Fruit fly (Drosophila melanogaster) whole organism, embryonic: ENCODE data around the gene RpS26.

Experiments used
- Aef1 ChIP-seq: fragments of 200-800 bp; sonication (Bioruptor generic); IDR thresholded peaks from 3 replicates; pipeline ENCODE4 v1.3.6; 2022; ENCODE audit warnings: missing biosample characterization, missing genetic modification characterization
- B-H2 ChIP-seq: fragments of 200-800 bp; sonication (Bioruptor generic); optimal IDR thresholded peaks from 2 replicates; lab custom pipeline; 2018; ENCODE audit warnings: missing biosample characterization, mild to moderate bottlenecking, missing genetic modification characterization
- BtbVII ChIP-seq: fragments of 200-800 bp; sonication (Bioruptor generic); optimal IDR thresholded peaks from 3 replicates; lab custom pipeline; 2017; ENCODE audit warnings: missing biosample characterization, mild to moderate bottlenecking, missing genetic modification characterization
- CG10274 ChIP-seq: fragments of 200-800 bp; sonication (Bioruptor generic); optimal IDR thresholded peaks from 3 replicates; lab custom pipeline; 2017; ENCODE audit warnings: missing biosample characterization, mild to moderate bottlenecking, missing genetic modification characterization
- CG11085 ChIP-seq: fragments of 200-800 bp; sonication (Bioruptor generic); IDR thresholded peaks from 2 replicates; pipeline ENCODE4 v1.3.6; 2022; ENCODE audit warnings: missing biosample characterization, missing genetic modification characterization
- CG11560 ChIP-seq: fragments of 200-800 bp; sonication (Bioruptor generic); IDR thresholded peaks from 3 replicates; pipeline ENCODE4 v1.3.6; 2022; ENCODE audit warnings: missing biosample characterization, missing genetic modification characterization
- CG12219 ChIP-seq: fragments of 200-800 bp; sonication (Bioruptor generic); optimal IDR thresholded peaks from 3 replicates; lab custom pipeline; 2018; ENCODE audit warnings: missing biosample characterization, mild to moderate bottlenecking, missing genetic modification characterization
- CG1233 ChIP-seq: fragments of 200-800 bp; sonication (Bioruptor generic); optimal IDR thresholded peaks from 4 replicates; lab custom pipeline; 2018; ENCODE audit warnings: missing biosample characterization, mild to moderate bottlenecking, missing genetic modification characterization
- CG12942 ChIP-seq: fragments of 200-800 bp; sonication (Bioruptor generic); optimal IDR thresholded peaks from 3 replicates; lab custom pipeline; 2016; ENCODE audit warnings: missing biosample characterization, missing genetic modification characterization
- CG14050 ChIP-seq: fragments of 200-800 bp; sonication (Bioruptor generic); IDR thresholded peaks from 3 replicates; pipeline ENCODE4 v1.3.6; 2022; ENCODE audit warnings: missing biosample characterization, missing genetic modification characterization
- CG1529 ChIP-seq: fragments of 200-800 bp; sonication (Bioruptor generic); optimal IDR thresholded peaks from 3 replicates; lab custom pipeline; 2018; ENCODE audit warnings: missing biosample characterization, missing genetic modification characterization
- CG17802 ChIP-seq: fragments of 200-800 bp; sonication (Bioruptor generic); optimal IDR thresholded peaks from 2 replicates; lab custom pipeline; 2018; ENCODE audit warnings: missing biosample characterization, mild to moderate bottlenecking, missing genetic modification characterization, moderate library complexity
- CG2712 ChIP-seq: fragments of 200-800 bp; optimal IDR thresholded peaks from 3 replicates; lab custom pipeline; 2019; ENCODE audit warnings: missing biosample characterization, mild to moderate bottlenecking, missing genetic modification characterization, moderate library complexity
- CG30431 ChIP-seq: fragments of 200-800 bp; sonication (Bioruptor generic); optimal IDR thresholded peaks from 2 replicates; lab custom pipeline; 2017; ENCODE audit warnings: missing biosample characterization, missing genetic modification characterization
- CG32532 ChIP-seq: fragments of 200-800 bp; sonication (Bioruptor generic); IDR thresholded peaks from 2 replicates; pipeline ENCODE4 v1.3.6; 2022; ENCODE audit warnings: missing biosample characterization, missing genetic modification characterization
- CG33557 ChIP-seq: fragments of 200-800 bp; sonication (Bioruptor generic); optimal IDR thresholded peaks from 2 replicates; lab custom pipeline; 2019; ENCODE audit warnings: missing biosample characterization, mild to moderate bottlenecking, missing genetic modification characterization, moderate library complexity
- CG4854 ChIP-seq: fragments of 200-800 bp; sonication (Bioruptor generic); optimal IDR thresholded peaks from 2 replicates; lab custom pipeline; 2016; ENCODE audit warnings: missing biosample characterization, missing genetic modification characterization, inconsistent platforms
- CG6254 ChIP-seq: fragments of 200-800 bp; sonication (Bioruptor generic); optimal IDR thresholded peaks from 3 replicates; lab custom pipeline; 2017; ENCODE audit warnings: mild to moderate bottlenecking, missing biosample characterization, missing genetic modification reagents, missing genetic modification characterization
- CG6791 ChIP-seq: fragments of 200-800 bp; sonication (Bioruptor generic); IDR thresholded peaks from 3 replicates; pipeline ENCODE4 v1.3.6; 2022; ENCODE audit warnings: missing biosample characterization, missing genetic modification characterization; ENCODE audit not compliant: partially characterized antibody
- CG6854 ChIP-seq: fragments of 200-800 bp; sonication (Bioruptor generic); optimal IDR thresholded peaks from 3 replicates; lab custom pipeline; 2017; ENCODE audit warnings: missing biosample characterization, mild to moderate bottlenecking, missing genetic modification characterization
- CG7987 ChIP-seq: fragments of 200-800 bp; sonication (Bioruptor generic); optimal IDR thresholded peaks from 2 replicates; lab custom pipeline; 2018; ENCODE audit warnings: missing biosample characterization, mild to moderate bottlenecking, missing genetic modification characterization, moderate library complexity
- D19A ChIP-seq: fragments of 200-800 bp; optimal IDR thresholded peaks from 3 replicates; lab custom pipeline; 2019; ENCODE audit warnings: missing biosample characterization, mild to moderate bottlenecking, missing genetic modification characterization, moderate library complexity
- Deaf1 ChIP-seq: fragments of 200-800 bp; optimal IDR thresholded peaks from 3 replicates; lab custom pipeline; 2019; ENCODE audit warnings: missing biosample characterization, mild to moderate bottlenecking, missing genetic modification characterization, moderate library complexity
- E2f1 ChIP-seq: fragments of 200-800 bp; sonication (Bioruptor generic); IDR thresholded peaks from 2 replicates; pipeline ENCODE4 v1.3.6; 2022; ENCODE audit warnings: missing biosample characterization, missing genetic modification characterization
- HmgZ ChIP-seq: fragments of 200-800 bp; sonication (Bioruptor generic); optimal IDR thresholded peaks from 2 replicates; lab custom pipeline; 2018; ENCODE audit warnings: missing biosample characterization, mild to moderate bottlenecking, missing genetic modification characterization
- Hr51 ChIP-seq, 2 experiments: fragments of 200-800 bp; sonication (Bioruptor generic); optimal IDR thresholded peaks; 2 replicates in 1 of 2; 3 replicates in 1 of 2; lab custom pipeline; 2016 to 2018; ENCODE audit warnings: missing biosample characterization in 2 of 2, missing genetic modification characterization in 2 of 2, mild to moderate bottlenecking in 1 of 2, moderate library complexity in 1 of 2
- Max ChIP-seq: fragments of 200-800 bp; sonication (Bioruptor generic); optimal IDR thresholded peaks from 2 replicates; lab custom pipeline; 2016; ENCODE audit warnings: missing biosample characterization, mild to moderate bottlenecking, missing genetic modification characterization
- Myb ChIP-seq: fragments of 200-800 bp; sonication (Bioruptor generic); optimal IDR thresholded peaks from 2 replicates; lab custom pipeline; 2016; ENCODE audit warnings: missing biosample characterization, missing genetic modification characterization
- Nf-YA ChIP-seq: fragments of 200-800 bp; sonication (Bioruptor generic); IDR thresholded peaks from 2 replicates; pipeline ENCODE4 v1.3.6; 2022; ENCODE audit warnings: missing biosample characterization, missing genetic modification characterization
- Nf-YB ChIP-seq: fragments of 200-800 bp; sonication (Bioruptor generic); optimal IDR thresholded peaks from 3 replicates; lab custom pipeline; 2019; ENCODE audit warnings: missing biosample characterization, mild to moderate bottlenecking, missing genetic modification characterization, moderate library complexity
- Opbp ChIP-seq: fragments of 200-800 bp; sonication (Bioruptor generic); IDR thresholded peaks from 3 replicates; pipeline ENCODE4 v1.3.6; 2022; ENCODE audit warnings: missing biosample characterization, missing genetic modification characterization; ENCODE audit not compliant: partially characterized antibody
- Spps ChIP-seq: fragments of 200-800 bp; sonication (Bioruptor generic); optimal IDR thresholded peaks from 2 replicates; lab custom pipeline; 2018; ENCODE audit warnings: missing biosample characterization, mild to moderate bottlenecking, missing genetic modification characterization
- Xrp1 ChIP-seq: fragments of 200-800 bp; sonication (Bioruptor generic); IDR thresholded peaks from 2 replicates; pipeline ENCODE4 v1.3.6; 2022; ENCODE audit warnings: missing biosample characterization, missing genetic modification characterization
- bowl ChIP-seq: fragments of 200-800 bp; sonication (Bioruptor generic); IDR thresholded peaks from 2 replicates; pipeline ENCODE4 v1.3.6; 2022; ENCODE audit warnings: missing biosample characterization, missing genetic modification characterization
- da ChIP-seq: fragments of 200-800 bp; sonication (Bioruptor generic); optimal IDR thresholded peaks from 2 replicates; lab custom pipeline; 2016; ENCODE audit warnings: missing biosample characterization, missing genetic modification characterization
- disco-r ChIP-seq: fragments of 200-800 bp; sonication (Bioruptor generic); optimal IDR thresholded peaks from 2 replicates; lab custom pipeline; 2016; ENCODE audit warnings: missing biosample characterization, missing genetic modification characterization
- dpn ChIP-seq, 2 experiments: fragments of 200-800 bp; sonication (Bioruptor generic); optimal IDR thresholded peaks; 3 replicates each; lab custom pipeline; 2016; ENCODE audit warnings: missing biosample characterization in 2 of 2, missing genetic modification characterization in 2 of 2
- fru ChIP-seq: fragments of >200 bp; optimal IDR thresholded peaks from 2 replicates; lab custom pipeline; 2017
- gcm ChIP-seq: fragments of 200-800 bp; sonication (Bioruptor generic); optimal IDR thresholded peaks from 2 replicates; lab custom pipeline; 2019; ENCODE audit warnings: missing biosample characterization, mild to moderate bottlenecking, missing genetic modification characterization, moderate library complexity
- gcm2 ChIP-seq: fragments of 200-800 bp; sonication (Bioruptor generic); optimal IDR thresholded peaks from 2 replicates; lab custom pipeline; 2016; ENCODE audit warnings: missing biosample characterization, missing genetic modification characterization
- grau ChIP-seq: fragments of 200-800 bp; optimal IDR thresholded peaks from 3 replicates; lab custom pipeline; 2019; ENCODE audit warnings: missing biosample characterization, mild to moderate bottlenecking, missing genetic modification characterization, moderate library complexity
- jigr1 ChIP-seq: fragments of 200-800 bp; sonication (Bioruptor generic); IDR thresholded peaks from 3 replicates; pipeline ENCODE4 v1.3.6; 2022; ENCODE audit warnings: missing biosample characterization, missing genetic modification characterization
- lab ChIP-seq: fragments of 200-800 bp; sonication (Bioruptor generic); optimal IDR thresholded peaks from 3 replicates; lab custom pipeline; 2017; ENCODE audit warnings: missing biosample characterization, missing genetic modification characterization, mild to moderate bottlenecking, moderate library complexity, missing genetic modification reagents
- nau ChIP-seq: fragments of 200-800 bp; sonication (Bioruptor generic); optimal IDR thresholded peaks from 3 replicates; lab custom pipeline; 2017; ENCODE audit warnings: missing biosample characterization, mild to moderate bottlenecking, missing genetic modification characterization, missing genetic modification reagents
- nerfin-1 ChIP-seq: fragments of 200-800 bp; sonication (Bioruptor generic); optimal IDR thresholded peaks from 3 replicates; lab custom pipeline; 2019; ENCODE audit warnings: missing biosample characterization, mild to moderate bottlenecking, missing genetic modification characterization, moderate library complexity
- run ChIP-seq: fragments of 200-800 bp; sonication (Bioruptor generic); optimal IDR thresholded peaks from 3 replicates; lab custom pipeline; 2018; ENCODE audit warnings: missing biosample characterization, mild to moderate bottlenecking, missing genetic modification characterization
- slou ChIP-seq: fragments of 200-800 bp; sonication (Bioruptor generic); optimal IDR thresholded peaks from 3 replicates; lab custom pipeline; 2016; ENCODE audit warnings: missing biosample characterization, missing genetic modification characterization
- sob ChIP-seq: fragments of 200-800 bp; sonication (Bioruptor generic); IDR thresholded peaks from 2 replicates; pipeline ENCODE4 v1.3.6; 2022; ENCODE audit warnings: missing biosample characterization, missing genetic modification characterization
- sug ChIP-seq: fragments of 200-800 bp; optimal IDR thresholded peaks from 2 replicates; lab custom pipeline; 2019; ENCODE audit warnings: missing biosample characterization, mild to moderate bottlenecking, missing genetic modification characterization, moderate library complexity
- zen ChIP-seq: fragments of 200-800 bp; sonication (Bioruptor generic); optimal IDR thresholded peaks from 3 replicates; lab custom pipeline; 2018; ENCODE audit warnings: missing biosample characterization, mild to moderate bottlenecking, missing genetic modification characterization, moderate library complexity
- zf30C ChIP-seq: fragments of 200-800 bp; sonication (Bioruptor generic); optimal IDR thresholded peaks from 3 replicates; lab custom pipeline; 2018; ENCODE audit warnings: missing biosample characterization, mild to moderate bottlenecking, missing genetic modification characterization

The RpS26 gene

dm6 chr2L:18477455-18477854, 34.4 kb upstream of the RpS26 start (continued):
- TF ChIP-seq sug (tag; lab: Kevin White, UChicago) (no peak), CG4854 (peak; percentile 51), HmgZ (tag; lab: Kevin White, UChicago) (no peak), run (tag; lab: Kevin White, UChicago) (peak; percentile 80), CG2712 (peak; percentile 97), dpn (GFP tag; optimal IDR thresholded peaks at IDR 0.05; lab: Kevin White, UChicago) (peak; percentile 50 to 87), disco-r (GFP tag; lab: Kevin White, UChicago) (no peak), jigr1 (GFP tag; lab: Robert Waterston, UW) (no peak; the same call in 2 of the 3 replicates), CG10274 (GFP tag; lab: Kevin White, UChicago) (peak; percentile 36), lab (peak; percentile 90), nau (peak; percentile 72), CG32532 (GFP tag; lab: Robert Waterston, UW) (peak; percentile 92), gcm (GFP tag; lab: Kevin White, UChicago) (peak; percentile 93), CG12942 (GFP tag; lab: Kevin White, UChicago) (peak; percentile 77), CG11085 (GFP tag; lab: Robert Waterston, UW) (peak; percentile 82), Nf-YB (GFP tag; lab: Kevin White, UChicago) (peak; percentile 78), CG14050 (GFP tag; lab: Robert Waterston, UW) (peak; percentile 68), CG6791 (GFP tag; lab: Robert Waterston, UW) (no peak), CG30431 (GFP tag; lab: Kevin White, UChicago) (peak; percentile 75), CG11560 (tag; lab: Robert Waterston, UW) (no peak; the same call in 2 of the 3 replicates), Spps (tag; lab: Kevin White, UChicago) (peak; percentile 94), Myb (no peak), CG12219 (GFP tag; lab: Kevin White, UChicago) (peak; percentile 80), CG1233 (GFP tag; lab: Kevin White, UChicago) (peak; percentile 84), zen (peak; percentile 87), CG33557 (peak; percentile 94), E2f1 (GFP tag; lab: Robert Waterston, UW) (peak; percentile 91), fru (no peak), CG6254 (GFP tag; lab: Kevin White, UChicago) (peak; percentile 91), Aef1 (GFP tag; lab: Robert Waterston, UW) (peak; percentile 80; the same call in 1 of the 3 replicates), grau (tag; lab: Kevin White, UChicago) (peak; percentile 92), Nf-YA (no peak; the same call in 1 of the 2 replicates), gcm2 (GFP tag; lab: Kevin White, UChicago) (no peak), da (GFP tag; lab: Kevin White, UChicago) (no peak), slou (GFP tag; lab: Kevin White, UChicago) (peak; percentile 76), Deaf1 (tag; lab: Kevin White, UChicago) (no peak), CG1529 (peak; percentile 83), nerfin-1 (tag; lab: Kevin White, UChicago) (peak; percentile 88), bowl (GFP tag; lab: Robert Waterston, UW) (peak; percentile 73; the same call in 1 of the 2 replicates), Xrp1 (GFP tag; lab: Robert Waterston, UW) (peak; percentile 98), Max (GFP tag; lab: Kevin White, UChicago) (peak; percentile 83), CG6854 (GFP tag; lab: Kevin White, UChicago) (peak; percentile 69), BtbVII (peak; percentile 74), sob (GFP tag; lab: Robert Waterston, UW) (no peak; the same call in 1 of the 2 replicates), Hr51 (GFP tag; optimal IDR thresholded peaks at IDR 0.05; lab: Kevin White, UChicago) (peak in 1 of 2 experiments; percentile 53), Opbp (GFP tag; lab: Robert Waterston, UW) (no peak), CG17802 (tag; lab: Kevin White, UChicago) (peak; percentile 45), B-H2 (GFP tag; lab: Kevin White, UChicago) (peak; percentile 33), D19A (tag; lab: Kevin White, UChicago) (peak; percentile 95), zf30C (GFP tag; lab: Kevin White, UChicago) (peak; percentile 86), CG7987 (GFP tag; lab: Kevin White, UChicago) (no peak)
